Fruit fly (Drosophila melanogaster) whole organism, embryonic: ENCODE results near the gene CG5938.
A peak's percentile ranks its signal among the peaks of the same experiment; 100 is the strongest.

ENCODE experiments used
- Abd-B ChIP-seq: fragments of 200-800 bp; sonication (Bioruptor generic); optimal IDR thresholded peaks from 2 replicates; lab custom pipeline; 2018; ENCODE audit warnings: missing biosample characterization, mild to moderate bottlenecking, missing genetic modification characterization, moderate library complexity
- Atf3 ChIP-seq: fragments of 200-800 bp; sonication (Bioruptor generic); optimal IDR thresholded peaks from 3 replicates; lab custom pipeline; 2016; ENCODE audit warnings: missing biosample characterization, missing genetic modification characterization
- C15 ChIP-seq: fragments of 200-800 bp; sonication (Bioruptor generic); IDR thresholded peaks from 3 replicates; pipeline ENCODE4 v1.3.6; 2022; ENCODE audit warnings: missing biosample characterization, missing genetic modification characterization
- CG10366 ChIP-seq: fragments of 200-800 bp; sonication (Bioruptor generic); IDR thresholded peaks from 2 replicates; pipeline ENCODE4 v1.3.6; 2022; ENCODE audit warnings: missing biosample characterization, missing genetic modification characterization
- CG11456 ChIP-seq: fragments of 200-800 bp; sonication (Bioruptor generic); IDR thresholded peaks from 3 replicates; pipeline ENCODE4 v1.3.6; 2022; ENCODE audit warnings: missing biosample characterization, missing genetic modification characterization
- CG12219 ChIP-seq: fragments of 200-800 bp; sonication (Bioruptor generic); optimal IDR thresholded peaks from 3 replicates; lab custom pipeline; 2018; ENCODE audit warnings: missing biosample characterization, mild to moderate bottlenecking, missing genetic modification characterization
- CG12299 ChIP-seq: fragments of 200-800 bp; sonication (Bioruptor generic); optimal IDR thresholded peaks from 2 replicates; lab custom pipeline; 2018; ENCODE audit warnings: missing biosample characterization, mild to moderate bottlenecking, missing genetic modification characterization
- CG12391 ChIP-seq: fragments of 200-800 bp; sonication (Bioruptor generic); optimal IDR thresholded peaks from 3 replicates; lab custom pipeline; 2018; ENCODE audit warnings: missing biosample characterization, mild to moderate bottlenecking, missing genetic modification characterization, moderate library complexity
- CG12744 ChIP-seq: fragments of 200-800 bp; sonication (Bioruptor generic); optimal IDR thresholded peaks from 2 replicates; lab custom pipeline; 2016; ENCODE audit warnings: missing biosample characterization, missing genetic modification characterization
- CG13894 ChIP-seq: fragments of 200-800 bp; sonication (Bioruptor generic); optimal IDR thresholded peaks from 3 replicates; lab custom pipeline; 2018; ENCODE audit warnings: missing biosample characterization, mild to moderate bottlenecking, missing genetic modification characterization, moderate library complexity
- CG16813 ChIP-seq: fragments of 200-800 bp; sonication (Bioruptor generic); IDR thresholded peaks from 3 replicates; pipeline ENCODE4 v1.3.6; 2022; ENCODE audit warnings: missing biosample characterization, missing genetic modification characterization; ENCODE audit not compliant: partially characterized antibody
- CG17568 ChIP-seq: fragments of 200-800 bp; sonication (Bioruptor generic); optimal IDR thresholded peaks from 2 replicates; lab custom pipeline; 2018; ENCODE audit warnings: missing biosample characterization, mild to moderate bottlenecking, missing genetic modification characterization, moderate library complexity
- CG17802 ChIP-seq: fragments of 200-800 bp; sonication (Bioruptor generic); optimal IDR thresholded peaks from 2 replicates; lab custom pipeline; 2018; ENCODE audit warnings: missing biosample characterization, mild to moderate bottlenecking, missing genetic modification characterization, moderate library complexity
- CG18011 ChIP-seq: fragments of 200-800 bp; sonication (Bioruptor generic); optimal IDR thresholded peaks from 2 replicates; lab custom pipeline; 2017; ENCODE audit warnings: missing biosample characterization, missing genetic modification characterization, mild to moderate bottlenecking, moderate library complexity, missing genotype
- CG1832 ChIP-seq: fragments of 200-800 bp; sonication (Bioruptor generic); optimal IDR thresholded peaks from 2 replicates; lab custom pipeline; 2017; ENCODE audit warnings: missing biosample characterization, mild to moderate bottlenecking, missing genetic modification characterization, inconsistent platforms
- CG32772 ChIP-seq: fragments of 200-800 bp; sonication (Bioruptor generic); IDR thresholded peaks from 2 replicates; pipeline ENCODE4 v1.3.6; 2022; ENCODE audit warnings: missing biosample characterization, missing genetic modification characterization
- CG3726 ChIP-seq: fragments of 200-800 bp; sonication (Bioruptor generic); IDR thresholded peaks from 3 replicates; pipeline ENCODE4, ENCODE4 v1.3.6; 2022; ENCODE audit warnings: missing biosample characterization, missing genetic modification characterization
- CG6175 ChIP-seq: fragments of 200-800 bp; sonication (Bioruptor generic); IDR thresholded peaks from 3 replicates; pipeline ENCODE4 v1.3.6; 2022; ENCODE audit warnings: missing biosample characterization, missing genetic modification characterization
- CG7963 ChIP-seq: fragments of 200-800 bp; sonication (Bioruptor generic); IDR thresholded peaks from 3 replicates; pipeline ENCODE4 v1.3.6; 2022; ENCODE audit warnings: missing biosample characterization, missing genetic modification characterization; ENCODE audit not compliant: partially characterized antibody
- CTCF ChIP-seq: fragments of 200-800 bp; sonication (Bioruptor generic); optimal IDR thresholded peaks from 2 replicates; lab custom pipeline; 2017; ENCODE audit warnings: missing biosample characterization, mild to moderate bottlenecking, missing genetic modification characterization, moderate library complexity
- Dek ChIP-seq: fragments of 200-800 bp; sonication (Bioruptor generic); optimal IDR thresholded peaks from 3 replicates; lab custom pipeline; 2019; ENCODE audit warnings: missing biosample characterization, mild to moderate bottlenecking, missing genetic modification characterization, moderate library complexity
- Dp ChIP-seq: fragments of 200-800 bp; sonication (Bioruptor generic); optimal IDR thresholded peaks from 2 replicates; lab custom pipeline; 2018; ENCODE audit warnings: missing biosample characterization, mild to moderate bottlenecking, missing genetic modification characterization, moderate library complexity
- Fer2 ChIP-seq: fragments of 200-800 bp; sonication (Bioruptor generic); optimal IDR thresholded peaks from 2 replicates; lab custom pipeline; 2018; ENCODE audit warnings: missing biosample characterization, mild to moderate bottlenecking, missing genetic modification characterization, moderate library complexity
- MTF-1 ChIP-seq: fragments of 200-800 bp; sonication (Bioruptor generic); optimal IDR thresholded peaks from 2 replicates; lab custom pipeline; 2018; ENCODE audit warnings: missing biosample characterization, mild to moderate bottlenecking, missing genetic modification characterization, borderline replicate concordance
- Mrtf ChIP-seq: fragments of 200-800 bp; sonication (Bioruptor generic); IDR thresholded peaks from 3 replicates; pipeline ENCODE4 v1.3.6; 2022; ENCODE audit warnings: missing biosample characterization, missing genetic modification characterization
- Nf-YB ChIP-seq: fragments of 200-800 bp; sonication (Bioruptor generic); optimal IDR thresholded peaks from 3 replicates; lab custom pipeline; 2019; ENCODE audit warnings: missing biosample characterization, mild to moderate bottlenecking, missing genetic modification characterization, moderate library complexity
- Trl ChIP-seq, 3 experiments: fragments of >200 bp in 2 of 3; fragments of 200-800 bp in 1 of 3; sonication (Bioruptor generic) in 1 of 3; optimal IDR thresholded peaks; 2 replicates in 1 of 3; 3 replicates in 2 of 3; lab custom pipeline; 2016 to 2017; ENCODE audit warnings: missing biosample characterization in 1 of 3, missing genetic modification characterization in 1 of 3
- Xbp1 ChIP-seq: fragments of 200-800 bp; sonication (Bioruptor generic); optimal IDR thresholded peaks from 3 replicates; lab custom pipeline; 2016; ENCODE audit warnings: missing biosample characterization, mild to moderate bottlenecking, missing genetic modification characterization
- al ChIP-seq: fragments of 200-800 bp; sonication (Bioruptor generic); IDR thresholded peaks from 2 replicates; pipeline ENCODE4 v1.3.6; 2022; ENCODE audit warnings: missing biosample characterization, missing genetic modification characterization
- ara ChIP-seq: fragments of 200-800 bp; sonication (Bioruptor generic); IDR thresholded peaks from 2 replicates; pipeline ENCODE4 v1.3.6; 2022; ENCODE audit warnings: missing biosample characterization, missing genetic modification characterization
- cas ChIP-seq: fragments of 200-800 bp; sonication (Bioruptor generic); IDR thresholded peaks from 2 replicates; pipeline ENCODE4 v1.3.6; 2022; ENCODE audit warnings: missing biosample characterization, missing genetic modification characterization
- cato ChIP-seq: fragments of 200-800 bp; sonication (Bioruptor generic); optimal IDR thresholded peaks from 2 replicates; lab custom pipeline; 2016; ENCODE audit warnings: missing biosample characterization, missing genetic modification characterization, borderline replicate concordance
- cwo ChIP-seq: fragments of 200-800 bp; sonication (Bioruptor generic); optimal IDR thresholded peaks from 3 replicates; lab custom pipeline; 2017; ENCODE audit warnings: missing biosample characterization, missing genetic modification characterization, mild to moderate bottlenecking, moderate library complexity, missing genetic modification reagents
- dm ChIP-seq: fragments of 200-800 bp; sonication (Bioruptor generic); optimal IDR thresholded peaks from 3 replicates; lab custom pipeline; 2016; ENCODE audit warnings: missing biosample characterization, missing genetic modification characterization
- dysf ChIP-seq: fragments of 200-800 bp; sonication (Bioruptor generic); IDR thresholded peaks from 3 replicates; pipeline ENCODE4 v1.3.6; 2022; ENCODE audit warnings: missing biosample characterization, missing genetic modification characterization
- gro ChIP-seq: fragments of 200-800 bp; sonication (Bioruptor generic); optimal IDR thresholded peaks from 2 replicates; lab custom pipeline; 2016; ENCODE audit warnings: missing biosample characterization, missing genetic modification characterization
- hkb ChIP-seq, 2 experiments: fragments of 200-800 bp in 1 of 2; fragments of >200 bp in 1 of 2; sonication (Bioruptor generic) in 1 of 2; IDR thresholded peaks in 1 of 2; optimal IDR thresholded peaks in 1 of 2; 2 replicates each; pipeline versions ENCODE4 v1.3.6 to Lab custom; 2017 to 2022; ENCODE audit warnings: missing biosample characterization in 1 of 2, missing genetic modification characterization in 1 of 2
- kni ChIP-seq: fragments of 200-800 bp; sonication (Bioruptor generic); optimal IDR thresholded peaks from 3 replicates; lab custom pipeline; 2017; ENCODE audit warnings: mild to moderate bottlenecking, missing biosample characterization, missing genetic modification reagents, missing genetic modification characterization
- pan ChIP-seq, 4 experiments: fragments of >200 bp in 3 of 4; fragments of 200-800 bp in 1 of 4; sonication (Bioruptor generic) in 1 of 4; optimal IDR thresholded peaks in 3 of 4; IDR thresholded peaks in 1 of 4; 2 replicates each; pipeline versions ENCODE4 v1.3.6 to Lab custom; 2017 to 2022; ENCODE audit warnings: missing biosample characterization in 2 of 4, missing genetic modification characterization in 2 of 4, mixed read lengths in 1 of 4
- peb ChIP-seq: fragments of 200-800 bp; sonication (Bioruptor generic); IDR thresholded peaks from 2 replicates; pipeline ENCODE4 v1.3.6; 2022; ENCODE audit warnings: missing biosample characterization, missing genetic modification characterization
- pros ChIP-seq: fragments of 200-800 bp; sonication (Bioruptor generic); optimal IDR thresholded peaks from 3 replicates; lab custom pipeline; 2019; ENCODE audit warnings: missing biosample characterization, mild to moderate bottlenecking, missing genetic modification characterization, moderate library complexity
- sna ChIP-seq: fragments of 200-800 bp; sonication (Bioruptor generic); IDR thresholded peaks from 2 replicates; pipeline ENCODE4 v1.3.6; 2022; ENCODE audit warnings: missing biosample characterization, missing genetic modification characterization; ENCODE audit not compliant: partially characterized antibody
- tio ChIP-seq: fragments of 200-800 bp; sonication (Bioruptor generic); optimal IDR thresholded peaks from 2 replicates; lab custom pipeline; 2017; ENCODE audit warnings: missing biosample characterization, missing genetic modification characterization, inconsistent platforms
- tna ChIP-seq: fragments of 200-800 bp; sonication (Bioruptor generic); IDR thresholded peaks from 2 replicates; pipeline ENCODE4 v1.3.6; 2022; ENCODE audit warnings: missing biosample characterization, missing genetic modification characterization; ENCODE audit not compliant: partially characterized antibody
- unpg ChIP-seq: fragments of 200-800 bp; sonication (Bioruptor generic); optimal IDR thresholded peaks from 3 replicates; lab custom pipeline; 2018; ENCODE audit warnings: missing biosample characterization, mild to moderate bottlenecking, missing genetic modification characterization, moderate library complexity
- zen ChIP-seq: fragments of 200-800 bp; sonication (Bioruptor generic); optimal IDR thresholded peaks from 3 replicates; lab custom pipeline; 2018; ENCODE audit warnings: missing biosample characterization, mild to moderate bottlenecking, missing genetic modification characterization, moderate library complexity
- zfh1 ChIP-seq: fragments of 200-800 bp; sonication (Bioruptor generic); IDR thresholded peaks from 3 replicates; pipeline ENCODE4 v1.3.6; 2022; ENCODE audit warnings: missing biosample characterization, missing genetic modification characterization

The CG5938 gene

dm6 chr3R:27244742-27245400 lies 29.7 kb upstream of the CG5938 start, which contains the start of gene CG18766 (continued):
- peak; percentile 4 for TF ChIP-seq pros
- no peak for TF ChIP-seq CG12219 (GFP tag; lab: Kevin White, UChicago)
- no peak for TF ChIP-seq pan (optimal IDR thresholded peaks at IDR 0.05; lab: Kevin White, UChicago)
- TF ChIP-seq pan (GFP tag; optimal IDR thresholded peaks at IDR 0.05 in 1 of 2, IDR thresholded peaks at IDR 0.05 in 1 of 2) = no peak
- TF ChIP-seq sna (GFP tag; lab: Robert Waterston, UW) = no peak
- no peak for TF ChIP-seq tna (GFP tag; lab: Robert Waterston, UW)
- 0 out of 3 replicates have a peak, but pooled peaks have one; percentile 21 for TF ChIP-seq CG16813 (GFP tag; lab: Robert Waterston, UW)
- no peak for TF ChIP-seq Dek (tag; lab: Kevin White, UChicago)
- peak; percentile 73 for TF ChIP-seq dm (GFP tag; lab: Kevin White, UChicago)
- peak; percentile 25 for TF ChIP-seq Xbp1
- peak in 1 of 2 experiments; percentile 59 for TF ChIP-seq Trl (optimal IDR thresholded peaks at IDR 0.05; lab: Kevin White, UChicago)
- TF ChIP-seq Trl (GFP tag; optimal IDR thresholded peaks at IDR 0.05; lab: Kevin White, UChicago) = peak; percentile 50
- TF ChIP-seq zfh1 = 0 out of 3 replicates have a peak, but pooled peaks have one; percentile 38
- TF ChIP-seq Mrtf (GFP tag; lab: Robert Waterston, UW) = no peak
- peak; percentile 55 for TF ChIP-seq hkb (optimal IDR thresholded peaks at IDR 0.05; lab: Kevin White, UChicago)
- TF ChIP-seq hkb (GFP tag; IDR thresholded peaks at IDR 0.05; lab: Robert Waterston, UW) = no peak
- TF ChIP-seq CG7963 (GFP tag; lab: Robert Waterston, UW) = no peak
- peak; percentile 73 for TF ChIP-seq CTCF
- TF ChIP-seq CG12391 (tag; lab: Kevin White, UChicago) = no peak
- no peak for TF ChIP-seq CG12744 (GFP tag; lab: Kevin White, UChicago)
- TF ChIP-seq Dp (GFP tag; lab: Kevin White, UChicago) = peak; percentile 81
- peak; percentile 56 for TF ChIP-seq gro (GFP tag; lab: Kevin White, UChicago)
- no peak for TF ChIP-seq CG10366 (GFP tag; lab: Robert Waterston, UW)
- no peak for TF ChIP-seq C15
- 0 out of 3 replicates have a peak, but pooled peaks have one; percentile 6 for TF ChIP-seq CG11456 (GFP tag; lab: Robert Waterston, UW)
- TF ChIP-seq tio (GFP tag; lab: Kevin White, UChicago) = no peak
- TF ChIP-seq CG17568 = no peak
- peak; percentile 55 for TF ChIP-seq zen
- no peak for TF ChIP-seq CG3726
- no peak for TF ChIP-seq CG32772 (GFP tag; lab: Robert Waterston, UW)
- TF ChIP-seq kni (GFP tag; lab: Kevin White, UChicago) = no peak
- no peak for TF ChIP-seq dysf (GFP tag; lab: Robert Waterston, UW)
- no peak for TF ChIP-seq MTF-1
- no peak for TF ChIP-seq CG12299
- no peak for TF ChIP-seq Fer2 (tag; lab: Kevin White, UChicago)
- no peak for TF ChIP-seq cwo (GFP tag; lab: Kevin White, UChicago)
- TF ChIP-seq Nf-YB (GFP tag; lab: Kevin White, UChicago) = no peak
- peak; percentile 22 for TF ChIP-seq CG13894 (tag; lab: Kevin White, UChicago)
- no peak for TF ChIP-seq ara (GFP tag; lab: Robert Waterston, UW)
- TF ChIP-seq CG6175 (GFP tag; lab: Robert Waterston, UW) = 0 out of 3 replicates have a peak, but pooled peaks have one; percentile 41
- no peak for TF ChIP-seq al (GFP tag; lab: Robert Waterston, UW)
- TF ChIP-seq cas (GFP tag; lab: Robert Waterston, UW) = 0 out of 2 replicates have a peak, but pooled peaks have one; percentile 22
- peak; percentile 24 for TF ChIP-seq Abd-B (GFP tag; lab: Kevin White, UChicago)
- TF ChIP-seq CG1832 (GFP tag; lab: Kevin White, UChicago) = peak; percentile 98
- TF ChIP-seq CG17802 (tag; lab: Kevin White, UChicago) = no peak
- peak; percentile 12 for TF ChIP-seq CG18011
- TF ChIP-seq peb (GFP tag; lab: Robert Waterston, UW) = 0 out of 2 replicates have a peak, but pooled peaks have one; percentile 15
- TF ChIP-seq Atf3 (GFP tag; lab: Kevin White, UChicago) = no peak
- TF ChIP-seq unpg (GFP tag; lab: Kevin White, UChicago) = peak; percentile 8
- TF ChIP-seq cato = no peak
